Worm (Caenorhabditis elegans): ENCODE results near the gene F58B3.6.

F58B3.6 gene

DNA sequence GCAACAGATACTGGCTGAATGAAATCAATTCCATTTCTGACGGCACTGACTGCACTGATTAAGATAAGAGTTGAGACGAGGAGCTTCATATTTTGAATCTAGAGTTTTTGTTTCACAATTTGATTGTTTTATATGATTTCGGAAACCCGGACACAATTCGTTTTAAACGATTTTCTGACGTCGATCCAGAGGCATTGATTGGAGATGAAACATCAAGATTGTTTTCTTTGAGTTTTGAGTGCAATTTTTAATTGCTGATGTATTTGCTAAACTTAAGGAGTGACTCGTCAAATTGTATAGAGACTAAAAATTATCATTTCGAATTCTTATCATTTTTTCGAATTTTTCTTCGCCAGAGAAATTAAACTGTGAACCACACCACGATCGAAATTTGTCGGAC lies 8.6 kb upstream of the F58B3.6 start, which contains the start of gene lys-6:
Gene lys-6 (minus strand): TSS at position 101 of the 400 bp plus-strand sequence.
- no peak for TF ChIP-seq unc-62 (GFP tag; optimal IDR thresholded peaks at IDR 0.05)

ce11 chrIV:11631750-11632149 lies 4.7 kb upstream of the F58B3.6 start, which contains the start of gene F58B3.4:
Gene F58B3.4, minus strand, starts transcription at chrIV:11631850.
- TF ChIP-seq unc-62 (GFP tag; optimal IDR thresholded peaks at IDR 0.05), result no peak

- no peak for TF ChIP-seq unc-62 (GFP tag; optimal IDR thresholded peaks at IDR 0.05)
These were observed 725 bp upstream of the F58B3.6 start, which contains the start of gene mars-1 for ce11 chrIV:11635437-11636408. Gene mars-1, minus strand, starts transcription at chrIV:11635487.

- no peak for TF ChIP-seq unc-62 (GFP tag; optimal IDR thresholded peaks at IDR 0.05)
These were observed 1.6 kb downstream of the F58B3.6 start, which contains the start of gene rbm-17 for ce11 chrIV:11638016-11638415. Gene rbm-17, plus strand, starts transcription at chrIV:11638316.

ce11 chrIV:11640915-11641314 lies 4.5 kb downstream of the F58B3.6 start, which contains the start of gene ttr-50:
Gene ttr-50, minus strand, starts transcription at chrIV:11641015.
- no peak for TF ChIP-seq unc-62 (GFP tag; optimal IDR thresholded peaks at IDR 0.05)

- TF ChIP-seq unc-62 (GFP tag; optimal IDR thresholded peaks at IDR 0.05), result no peak
These were observed 5.4 kb downstream of the F58B3.6 start, which contains the start of gene ZK809.1 for ce11 chrIV:11641802-11642201. Gene ZK809.1, plus strand, starts transcription at chrIV:11642102.

ce11 chrIV:11643829-11644228 lies 7.4 kb downstream of the F58B3.6 start, which contains the start of gene prx-2:
Gene prx-2, plus strand, starts transcription at chrIV:11644129.
- TF ChIP-seq unc-62 (GFP tag; optimal IDR thresholded peaks at IDR 0.05), result no peak

- no peak for TF ChIP-seq unc-62 (GFP tag; optimal IDR thresholded peaks at IDR 0.05)
These were observed 8.3 kb downstream of the F58B3.6 start for ce11 chrIV:11644705-11645104.

DNA sequence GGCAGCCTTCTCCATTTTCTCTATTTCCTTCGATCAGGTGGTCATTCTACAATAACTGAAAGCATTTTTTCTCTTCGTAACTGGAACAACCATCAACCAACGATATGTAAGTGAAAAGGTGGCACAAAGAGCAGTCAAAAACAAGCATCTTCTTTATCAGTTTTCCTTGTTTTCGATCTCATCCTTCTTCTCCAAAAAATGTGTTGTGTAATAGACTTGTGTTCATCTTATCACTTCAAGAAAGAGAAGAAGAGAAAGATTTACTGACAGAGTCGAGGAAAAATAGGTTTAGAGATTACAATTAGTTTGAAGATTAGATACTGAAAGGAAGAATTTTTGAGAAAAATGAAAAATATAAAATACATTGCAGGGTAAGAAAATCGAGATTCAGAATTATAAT lies 8.9 kb downstream of the F58B3.6 start:
- TF ChIP-seq unc-62 (GFP tag; optimal IDR thresholded peaks at IDR 0.05), result no peak

DNA sequence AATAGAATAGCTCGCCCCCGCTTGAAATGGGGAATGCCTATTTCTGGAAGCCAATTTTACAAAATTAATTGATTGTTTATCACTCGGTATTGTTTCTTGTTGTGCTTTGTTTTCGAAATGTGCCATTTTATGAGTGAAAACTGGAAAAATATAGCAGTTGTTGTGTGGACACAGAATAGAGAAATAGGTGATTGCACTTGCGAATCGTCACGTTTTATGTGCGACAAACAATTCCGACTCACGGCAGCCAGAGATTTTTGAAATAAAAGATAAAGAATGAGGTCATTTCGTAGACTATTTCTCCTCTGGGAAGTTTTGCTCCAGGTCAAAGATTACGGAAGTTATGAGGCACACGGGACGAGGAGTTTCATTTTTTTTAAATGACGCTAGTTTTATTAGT lies 10.5 kb downstream of the F58B3.6 start:
- no peak for TF ChIP-seq unc-62 (GFP tag; optimal IDR thresholded peaks at IDR 0.05)

- TF ChIP-seq unc-62 (GFP tag; optimal IDR thresholded peaks at IDR 0.05), result no peak
These were observed 12.6 kb downstream of the F58B3.6 start, which contains the start of gene ZK809.8 for ce11 chrIV:11649031-11649430. Gene ZK809.8, minus strand, starts transcription at chrIV:11649064.

- TF ChIP-seq unc-62 (GFP tag; optimal IDR thresholded peaks at IDR 0.05), result no peak
These were observed 13.9 kb downstream of the F58B3.6 start for ce11 chrIV:11650344-11650743.

ce11 chrIV:11651965-11652453 lies 15.6 kb downstream of the F58B3.6 start, which contains the start of the genes acl-3 and ndub-6:
Gene acl-3, minus strand, starts transcription at chrIV:11652023.
Gene ndub-6, plus strand, starts transcription at chrIV:11652403.
- TF ChIP-seq unc-62 (GFP tag; optimal IDR thresholded peaks at IDR 0.05), result no peak

ce11 chrIV:11655370-11655769 lies 18.9 kb downstream of the F58B3.6 start, which contains the start of gene ent-1:
Gene ent-1, minus strand, starts transcription at chrIV:11655470.
- TF ChIP-seq unc-62 (GFP tag; optimal IDR thresholded peaks at IDR 0.05), result no peak

ce11 chrIV:11656144-11656780 lies 19.8 kb downstream of the F58B3.6 start, which contains the start of gene ZK809.5:
Gene ZK809.5, plus strand, starts transcription at chrIV:11656730.
- TF ChIP-seq unc-62 (GFP tag; optimal IDR thresholded peaks at IDR 0.05), result no peak

Measured in whole organism, dauer.